Fruit fly (Drosophila melanogaster): ENCODE data around the gene CG7631.
A peak's percentile ranks its signal among the peaks of the same experiment; 100 is the strongest.
"Not testable (repeated sequence)": the region's sequence is repeated elsewhere in the genome, so short reads cannot be mapped to it uniquely, and the experiment has no call there.

The CG7631 gene

DNA sequence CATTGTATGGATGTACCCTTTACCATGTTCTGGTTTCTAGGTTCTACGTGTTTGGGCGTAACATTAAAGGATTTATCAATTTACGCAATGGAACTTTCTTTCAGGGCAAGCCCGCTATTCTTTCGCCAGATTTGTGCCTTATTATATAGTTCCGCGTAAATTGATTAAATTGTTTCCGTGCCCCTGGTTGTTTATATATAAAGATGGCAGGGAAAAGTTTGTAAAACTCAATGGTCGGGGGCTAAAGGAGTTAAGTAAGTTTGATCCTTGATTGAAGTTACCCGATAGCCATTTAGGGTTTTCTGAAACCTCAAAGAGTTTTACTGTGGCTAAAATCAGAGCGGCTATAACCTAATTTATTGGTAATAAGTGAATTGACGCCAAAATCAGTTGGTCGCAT, 13.2 kb downstream of the CG7631 start:
- TF ChIP-seq Ets65A (GFP tag) (peak; percentile 91), CG1233 (GFP tag; optimal IDR thresholded peaks at IDR 0.05) (no peak), CG6689 (GFP tag; IDR thresholded peaks at IDR 0.05) (no peak), oc (tag; optimal IDR thresholded peaks at IDR 0.05) (no peak)

dm6 chr2L:15643791-15644190, 15.3 kb downstream of the CG7631 start:
- TF ChIP-seq Chrac-16 (GFP tag; optimal IDR thresholded peaks at IDR 0.05): peak; percentile 21
- TF ChIP-seq bab2 (GFP tag; optimal IDR thresholded peaks at IDR 0.05): peak; percentile 13
- TF ChIP-seq mam (GFP tag; optimal IDR thresholded peaks at IDR 0.05): peak; percentile 9
- TF ChIP-seq chinmo (GFP tag; IDR thresholded peaks at IDR 0.05; ENCODE audit: partially characterized antibody): 0 out of 4 replicates have a peak, but pooled peaks have one; percentile 45
- TF ChIP-seq CG9932 (GFP tag; IDR thresholded peaks at IDR 0.05): no peak; the same call in 1 of the 2 replicates
- TF ChIP-seq CG10654 (GFP tag; optimal IDR thresholded peaks at IDR 0.05): peak; percentile 10
- TF ChIP-seq sens (GFP tag): peak; percentile 64
- TF ChIP-seq en (GFP tag; optimal IDR thresholded peaks at IDR 0.05): peak; percentile 23
- no peak for TF ChIP-seq CG4404 (GFP tag; IDR thresholded peaks at IDR 0.05)
- no peak for TF ChIP-seq CG15696 (tag; optimal IDR thresholded peaks at IDR 0.05)
- TF ChIP-seq CG13287 (GFP tag; IDR thresholded peaks at IDR 0.05; ENCODE audit: partially characterized antibody): peak; percentile 41; the same call in 1 of the 2 replicates
- peak in 1 of 2 experiments; percentile 8 for TF ChIP-seq chif (GFP tag; optimal IDR thresholded peaks at IDR 0.05)
- peak; percentile 24 for TF ChIP-seq CG8944 (GFP tag; optimal IDR thresholded peaks at IDR 0.05)
- TF ChIP-seq CG12942 (GFP tag; optimal IDR thresholded peaks at IDR 0.05): peak; percentile 10
- 0 out of 2 replicates have a peak, but pooled peaks have one; percentile 13 for TF ChIP-seq CG10959 (GFP tag; IDR thresholded peaks at IDR 0.05)
- TF ChIP-seq odd (GFP tag; optimal IDR thresholded peaks at IDR 0.05): no peak
- peak; percentile 90 for TF ChIP-seq Dip2 (GFP tag; IDR thresholded peaks at IDR 0.05)
- TF ChIP-seq CG4424 (GFP tag; optimal IDR thresholded peaks at IDR 0.05): peak; percentile 6
- 0 out of 3 replicates have a peak, but pooled peaks have one; percentile 29 for TF ChIP-seq CG3726 (GFP tag; IDR thresholded peaks at IDR 0.05)
- peak; percentile 64 for TF ChIP-seq stwl (tag; optimal IDR thresholded peaks at IDR 0.05)
- 0 out of 2 replicates have a peak, but pooled peaks have one; percentile 13 for TF ChIP-seq Taf1 (GFP tag; IDR thresholded peaks at IDR 0.05)
- TF ChIP-seq CG30403 (GFP tag; optimal IDR thresholded peaks at IDR 0.05): peak; percentile 31
- 0 out of 2 replicates have a peak, but pooled peaks have one; percentile 18 for TF ChIP-seq CG7372 (GFP tag; IDR thresholded peaks at IDR 0.05)
- TF ChIP-seq Eip74EF (GFP tag; optimal IDR thresholded peaks at IDR 0.05): no peak
- no peak for TF ChIP-seq Adf1 (GFP tag; IDR thresholded peaks at IDR 0.05)
- peak; percentile 97 for TF ChIP-seq CTCF (GFP tag; optimal IDR thresholded peaks at IDR 0.05)
- TF ChIP-seq CG9609 (GFP tag; optimal IDR thresholded peaks at IDR 0.05): peak; percentile 5
- peak; percentile 15 for TF ChIP-seq Lhr (GFP tag; optimal IDR thresholded peaks at IDR 0.05)
- TF ChIP-seq CG5245 (GFP tag; optimal IDR thresholded peaks at IDR 0.05): peak; percentile 20

dm6 chr2L:15659374-15659773, 30.9 kb downstream of the CG7631 start, which contains the start of gene CG44141:
CG44141 (minus strand) TSS chr2L:15659474.
- not testable (repeated sequence) for TF ChIP-seq esg (GFP tag; conservative IDR thresholded peaks at IDR 0.05); Neu2 (GFP tag; optimal IDR thresholded peaks at IDR 0.05; ENCODE audit: borderline replicate concordance); kay (GFP tag; optimal IDR thresholded peaks at IDR 0.05)

- TF ChIP-seq Stat92E (GFP tag; optimal IDR thresholded peaks at IDR 0.05); chif (GFP tag; optimal IDR thresholded peaks at IDR 0.05); CG8765 (GFP tag; IDR thresholded peaks at IDR 0.05): not testable (repeated sequence)
Measured at dm6 chr2L:15660741-15661140, 32.3 kb downstream of the CG7631 start, which contains the start of gene CG18477. CG18477 (plus strand) TSS chr2L:15661041.
